Worm (Caenorhabditis elegans): ENCODE data around the gene etc-1.

DNA sequence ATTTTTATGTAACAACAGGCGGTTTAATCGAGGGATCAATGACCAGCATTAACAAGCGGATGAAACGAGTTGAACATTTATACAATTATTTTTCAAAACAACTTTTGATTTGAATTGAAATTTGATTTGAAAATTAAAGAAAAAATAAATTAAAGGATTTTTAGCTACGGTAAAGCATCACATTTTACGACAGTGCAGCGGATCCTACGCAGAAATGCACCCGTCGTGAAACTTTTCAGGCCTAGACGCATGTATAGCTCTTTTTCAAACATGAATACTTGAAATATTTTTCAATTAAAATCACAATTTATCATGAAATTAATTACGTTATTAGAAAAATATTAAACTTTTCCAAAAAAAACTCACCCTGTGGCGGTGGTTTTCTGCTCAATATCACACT lies 36.4 kb downstream of the etc-1 start:
- no peak for TF ChIP-seq mdl-1 (tag; optimal IDR thresholded peaks at IDR 0.05)
- TF ChIP-seq daf-12 (tag; optimal IDR thresholded peaks at IDR 0.05) = no peak
- no peak for TF ChIP-seq nfya-1 (tag; optimal IDR thresholded peaks at IDR 0.05; ENCODE audit: insufficient read depth)

Data from whole organism, L3 larva.